Worm (Caenorhabditis elegans) whole organism, mixed stage, embryonic: Measurements from ENCODE around the gene fbxa-36.

Experiments
- M03D4.4 ChIP-seq: sonication (generic microtip); optimal IDR thresholded peaks from 2 replicates; lab custom pipeline; 2017; ENCODE audit warnings: mild to moderate bottlenecking, missing genetic modification characterization, missing compliant biosample characterization
- bed-3 ChIP-seq: fragments of 200-800 bp; sonication (Bioruptor generic); optimal IDR thresholded peaks from 3 replicates; lab custom pipeline; 2018; ENCODE audit warnings: mild to moderate bottlenecking, missing genetic modification characterization, moderate library complexity, missing compliant biosample characterization
- blmp-1 ChIP-seq: fragments of 150-350 bp; optimal IDR thresholded peaks from 2 replicates; lab custom pipeline; 2014; ENCODE audit warnings: missing biosample characterization, missing genetic modification characterization
- ceh-39 ChIP-seq: fragments of 150-350 bp; optimal IDR thresholded peaks from 2 replicates; lab custom pipeline; 2014; ENCODE audit warnings: missing biosample characterization, missing genetic modification characterization
- ceh-43 ChIP-seq: fragments of 200-800 bp; sonication (Bioruptor generic); optimal IDR thresholded peaks from 2 replicates; lab custom pipeline; 2018; ENCODE audit warnings: mild to moderate bottlenecking, missing genetic modification characterization, moderate library complexity, missing compliant biosample characterization
- ceh-83 ChIP-seq: fragments of 200-800 bp; sonication (Bioruptor generic); optimal IDR thresholded peaks from 2 replicates; lab custom pipeline; 2018; ENCODE audit warnings: mild to moderate bottlenecking, missing genetic modification characterization, missing compliant biosample characterization
- ces-1 ChIP-seq: fragments of 150-350 bp; optimal IDR thresholded peaks from 2 replicates; lab custom pipeline; 2014; ENCODE audit warnings: missing biosample characterization, missing genetic modification reagents, missing genetic modification characterization
- cnd-1 ChIP-seq: fragments of 200-800 bp; sonication (Bioruptor generic); optimal IDR thresholded peaks from 2 replicates; lab custom pipeline; 2018; ENCODE audit warnings: mild to moderate bottlenecking, missing genetic modification characterization, missing compliant biosample characterization
- drap-1 ChIP-seq: fragments of 200-800 bp; sonication (Bioruptor generic); optimal IDR thresholded peaks from 3 replicates; lab custom pipeline; 2018; ENCODE audit warnings: mild to moderate bottlenecking, missing genetic modification characterization, missing compliant biosample characterization
- elt-1 ChIP-seq: sonication (generic microtip); optimal IDR thresholded peaks from 2 replicates; lab custom pipeline; 2017; ENCODE audit warnings: missing genetic modification characterization, mild to moderate bottlenecking, missing compliant biosample characterization, antibody characterized with exemption, moderate library complexity, borderline replicate concordance; ENCODE audit not compliant: insufficient read depth
- hlh-1 ChIP-seq: fragments of 150-350 bp; optimal IDR thresholded peaks from 2 replicates; lab custom pipeline; 2014; ENCODE audit warnings: missing biosample characterization, missing genetic modification reagents, missing genetic modification characterization
- lin-13 ChIP-seq: fragments of 150-350 bp; optimal IDR thresholded peaks from 2 replicates; lab custom pipeline; 2014; ENCODE audit warnings: missing biosample characterization, missing genetic modification characterization
- lsy-2 ChIP-seq: fragments of 150-350 bp; optimal IDR thresholded peaks from 2 replicates; lab custom pipeline; 2014; ENCODE audit warnings: missing biosample characterization, missing genetic modification characterization
- mab-5 ChIP-seq: fragments of 150-350 bp; optimal IDR thresholded peaks from 2 replicates; lab custom pipeline; 2014; ENCODE audit warnings: missing biosample characterization, missing genetic modification characterization
- mls-2 ChIP-seq: sonication (generic microtip); optimal IDR thresholded peaks from 2 replicates; lab custom pipeline; 2016; ENCODE audit warnings: mild to moderate bottlenecking, missing genetic modification characterization, moderate library complexity, missing compliant biosample characterization
- nhr-12 ChIP-seq: fragments of 150-350 bp; optimal IDR thresholded peaks from 2 replicates; lab custom pipeline; 2014; ENCODE audit warnings: missing biosample characterization, missing genetic modification characterization
- nhr-237 ChIP-seq: fragments of 150-350 bp; optimal IDR thresholded peaks from 2 replicates; lab custom pipeline; 2014; ENCODE audit warnings: missing biosample characterization, missing genetic modification characterization
- nhr-28 ChIP-seq: fragments of 150-350 bp; optimal IDR thresholded peaks from 2 replicates; lab custom pipeline; 2014; ENCODE audit warnings: missing biosample characterization, missing genetic modification characterization
- pha-4 ChIP-seq: fragments of 150-350 bp; optimal IDR thresholded peaks from 2 replicates; lab custom pipeline; 2018; ENCODE audit warnings: missing biosample characterization, missing genetic modification reagents, missing genetic modification characterization
- sem-2 ChIP-seq: fragments of 200-800 bp; sonication (Bioruptor generic); optimal IDR thresholded peaks from 2 replicates; lab custom pipeline; 2018; ENCODE audit warnings: mild to moderate bottlenecking, missing genetic modification characterization, missing compliant biosample characterization
- snpc-4 ChIP-seq: fragments of 150-350 bp; optimal IDR thresholded peaks from 2 replicates; lab custom pipeline; 2014; ENCODE audit warnings: missing biosample characterization, missing genetic modification characterization
- sptf-1 ChIP-seq: sonication (generic microtip); optimal IDR thresholded peaks from 2 replicates; lab custom pipeline; 2017; ENCODE audit warnings: mild to moderate bottlenecking, missing genetic modification characterization, moderate library complexity, missing compliant biosample characterization
- tbx-8 ChIP-seq: fragments of 200-800 bp; sonication (Bioruptor generic); optimal IDR thresholded peaks from 2 replicates; lab custom pipeline; 2018; ENCODE audit warnings: mild to moderate bottlenecking, missing genetic modification characterization, moderate library complexity, missing compliant biosample characterization
- unc-120 ChIP-seq: sonication (generic microtip); optimal IDR thresholded peaks from 2 replicates; lab custom pipeline; 2017; ENCODE audit warnings: missing genetic modification characterization, missing compliant biosample characterization; ENCODE audit not compliant: poor library complexity, severe bottlenecking
- unc-62 ChIP-seq: fragments of 150-350 bp; optimal IDR thresholded peaks from 2 replicates; lab custom pipeline; 2014; ENCODE audit warnings: missing biosample characterization, missing genetic modification reagents, missing genetic modification characterization
- zip-8 ChIP-seq: fragments of 150-350 bp; optimal IDR thresholded peaks from 2 replicates; lab custom pipeline; 2014; ENCODE audit warnings: missing biosample characterization, missing genetic modification characterization
- ztf-11 ChIP-seq: fragments of 150-350 bp; optimal IDR thresholded peaks from 2 replicates; lab custom pipeline; 2014; ENCODE audit warnings: missing biosample characterization, missing genetic modification characterization

Gene fbxa-36

DNA sequence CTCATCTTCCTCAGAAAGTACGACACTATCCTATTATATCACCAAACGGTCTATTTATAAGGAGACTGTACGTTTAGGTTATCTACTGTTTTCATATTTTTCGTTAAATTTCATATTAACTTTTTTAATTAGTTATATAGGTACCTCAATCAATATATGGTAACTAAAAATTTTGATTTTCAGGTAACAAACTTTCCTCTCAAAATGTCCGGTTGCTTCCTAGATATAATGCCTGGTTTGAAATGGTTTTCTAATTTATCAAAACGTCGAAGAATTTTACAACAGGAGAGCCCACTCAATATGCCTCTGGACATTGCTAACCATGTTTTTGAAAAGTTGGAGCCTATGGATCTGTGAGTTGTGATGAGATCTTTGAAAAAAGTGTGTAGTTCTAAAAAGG, 4.6 kb upstream of the fbxa-36 start, which contains the start of gene fbxa-28:
Gene fbxa-28, plus strand, starts transcription at position 301 of the 400 bp plus-strand sequence.
- no peak for TF ChIP-seq bed-3
- TF ChIP-seq ces-1 = no peak
- TF ChIP-seq mls-2 (tag; lab: Kevin White, UChicago) = no peak

DNA sequence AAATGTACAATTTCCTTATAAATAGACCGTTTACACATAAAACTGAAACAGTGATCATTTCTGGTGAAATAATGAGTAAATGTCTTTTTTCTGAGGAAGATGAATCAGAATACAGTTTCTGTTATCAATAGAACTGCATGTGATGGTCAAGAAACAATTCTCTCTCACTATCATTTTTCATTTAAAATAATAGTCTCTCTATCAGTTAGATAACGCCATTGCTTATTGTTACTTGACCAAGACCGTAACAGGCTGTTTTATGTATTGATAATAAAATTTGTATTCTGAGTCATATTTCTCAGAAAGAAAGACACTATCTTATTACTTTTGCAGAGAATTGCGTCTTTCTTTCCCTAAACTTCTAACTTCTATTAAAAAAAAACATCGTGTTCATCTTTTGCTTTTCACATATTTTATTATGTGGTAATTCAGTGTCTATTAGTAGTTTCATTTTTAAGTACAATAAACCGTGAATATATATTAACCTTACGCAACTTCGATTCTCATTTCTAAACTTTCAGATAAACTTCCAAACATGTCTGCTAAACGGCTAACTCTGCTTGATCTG, 2.2 kb upstream of the fbxa-36 start, which contains the start of gene fbxa-35:
Gene fbxa-35, plus strand, starts transcription at position 518 of the 568 bp plus-strand sequence.
- TF ChIP-seq ceh-43 (GFP tag; lab: Kevin White, UChicago) = no peak
- no peak for TF ChIP-seq lsy-2 (tag; lab: Kevin White, UChicago)
- no peak for TF ChIP-seq blmp-1
- no peak for TF ChIP-seq tbx-8 (GFP tag; lab: Kevin White, UChicago)
- no peak for TF ChIP-seq elt-1 (tag; lab: Kevin White, UChicago)
- no peak for TF ChIP-seq sptf-1 (tag; lab: Kevin White, UChicago)
- TF ChIP-seq pha-4 (tag; lab: Kevin White, UChicago) = no peak
- no peak for TF ChIP-seq sem-2 (GFP tag; lab: Kevin White, UChicago)
- TF ChIP-seq drap-1 = no peak
- TF ChIP-seq, all 35 proteins: peak for 0

DNA sequence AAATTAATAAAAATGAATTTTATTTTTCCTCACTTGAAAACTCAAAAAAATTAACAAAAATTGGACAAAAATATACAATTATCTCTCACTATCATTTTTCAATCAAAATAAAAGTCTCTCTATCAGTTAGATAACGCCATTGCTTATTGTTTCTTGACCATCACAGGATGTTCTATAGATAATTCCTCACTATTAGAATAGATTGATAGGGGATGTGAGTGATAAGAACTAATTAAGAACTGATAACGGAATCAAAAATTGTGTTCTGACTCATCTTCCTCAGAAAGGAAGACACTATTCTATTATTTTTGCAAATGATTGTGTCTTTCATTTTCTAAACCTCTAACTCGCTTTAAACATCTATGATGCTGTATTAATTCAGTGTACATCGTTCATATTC, 3.9 kb downstream of the fbxa-36 start:
- TF ChIP-seq ces-1 = no peak
- no peak for TF ChIP-seq snpc-4 (tag; lab: Kevin White, UChicago)
- no peak for TF ChIP-seq lsy-2 (tag; lab: Kevin White, UChicago)
- no peak for TF ChIP-seq sptf-1 (tag; lab: Kevin White, UChicago)
- TF ChIP-seq nhr-28 = no peak
- no peak for TF ChIP-seq mab-5
- no peak for TF ChIP-seq sem-2 (GFP tag; lab: Kevin White, UChicago)
- no peak for TF ChIP-seq ceh-83 (GFP tag; lab: Kevin White, UChicago)
- TF ChIP-seq elt-1 (tag; lab: Kevin White, UChicago) = no peak
- no peak for TF ChIP-seq tbx-8 (GFP tag; lab: Kevin White, UChicago)
- TF ChIP-seq unc-62 = no peak
- TF ChIP-seq pha-4 (tag; lab: Kevin White, UChicago) = no peak
- no peak for TF ChIP-seq lin-13 (tag; lab: Kevin White, UChicago)
- no peak for TF ChIP-seq zip-8

DNA sequence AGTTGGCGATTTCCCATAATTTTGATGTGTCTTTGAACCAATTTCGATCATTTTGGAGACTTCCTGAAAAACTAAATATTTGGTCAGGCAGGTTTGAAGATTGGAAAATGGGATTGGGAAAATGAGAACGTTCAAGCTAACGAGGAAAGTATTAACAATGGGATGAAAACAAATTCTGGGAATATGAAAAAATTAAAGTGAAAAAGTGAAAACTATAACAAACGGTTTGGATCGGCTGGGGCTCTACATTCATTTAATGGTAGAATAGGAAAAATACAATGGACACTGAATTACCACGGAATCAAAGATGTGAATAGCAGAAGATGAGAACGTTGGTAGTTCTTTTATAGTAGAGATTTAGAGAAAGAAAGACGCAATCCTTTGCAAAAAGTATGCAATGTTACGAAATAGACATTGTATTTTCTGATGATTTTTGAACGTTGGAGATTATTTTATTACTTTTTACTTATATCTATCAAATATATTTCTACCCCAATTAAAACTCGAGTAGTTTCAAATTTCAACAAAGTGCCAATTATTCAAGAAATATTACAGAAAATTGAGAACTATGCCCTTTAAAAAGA, 4.5 kb downstream of the fbxa-36 start, which contains the start of gene fbxa-50:
Gene fbxa-50, minus strand, starts transcription at position 51 of the 584 bp plus-strand sequence.
- TF ChIP-seq nhr-237 (tag; lab: Kevin White, UChicago) (no peak), ces-1 (no peak), ztf-11 (tag; lab: Kevin White, UChicago) (no peak), ceh-39 (tag; lab: Kevin White, UChicago) (no peak), mab-5 (no peak), unc-120 (no peak), hlh-1 (no peak), sem-2 (GFP tag; lab: Kevin White, UChicago) (no peak), drap-1 (no peak), M03D4.4 (tag; lab: Kevin White, UChicago) (no peak), lsy-2 (tag; lab: Kevin White, UChicago) (no peak), nhr-12 (tag; lab: Kevin White, UChicago) (no peak), mls-2 (tag; lab: Kevin White, UChicago) (no peak), elt-1 (tag; lab: Kevin White, UChicago) (no peak), ceh-83 (GFP tag; lab: Kevin White, UChicago) (no peak)

DNA sequence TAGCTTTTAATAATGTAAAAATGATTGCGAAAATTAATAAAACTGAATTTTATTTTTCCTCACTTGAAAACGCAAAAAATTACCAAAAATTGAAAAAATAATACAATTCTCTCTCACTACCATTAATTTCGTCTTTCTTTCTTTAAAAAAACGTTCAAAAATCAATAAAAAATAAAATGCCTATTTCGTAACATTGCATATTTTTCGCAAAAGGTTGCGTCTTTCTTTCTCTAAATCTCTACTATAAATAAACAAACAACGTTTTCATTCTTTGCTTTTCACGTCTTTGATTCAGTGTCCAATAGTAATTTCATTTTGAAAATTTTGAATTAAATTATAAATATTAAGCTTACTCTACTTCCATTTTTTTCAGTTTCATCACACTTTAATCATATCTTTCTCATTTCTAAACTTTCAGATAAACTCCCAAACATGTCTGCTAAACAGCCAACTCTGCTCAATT, 8.4 kb downstream of the fbxa-36 start, which contains the start of gene fbxa-37:
Gene fbxa-37, plus strand, starts transcription at position 413 of the 463 bp plus-strand sequence.
- TF ChIP-seq tbx-8 (GFP tag; lab: Kevin White, UChicago) = no peak

DNA sequence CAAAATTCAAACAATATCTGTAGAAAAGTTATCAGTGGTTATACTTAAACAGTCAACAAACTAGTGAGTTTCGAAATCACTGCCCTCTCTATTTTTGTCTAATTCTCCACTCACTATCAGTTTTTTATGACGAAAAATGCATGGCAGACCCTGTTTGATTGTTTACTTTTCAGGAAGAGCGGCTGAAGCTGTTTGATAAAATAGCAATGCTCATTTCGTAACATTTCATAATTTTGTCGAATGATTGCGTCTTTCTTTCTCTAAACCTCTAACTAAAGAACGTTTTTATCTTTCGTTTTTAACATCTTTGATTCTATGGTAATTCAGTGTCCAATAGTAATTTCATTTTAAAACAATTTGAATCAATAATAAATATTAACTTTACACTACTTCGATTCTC, 13.8 kb downstream of the fbxa-36 start:
- TF ChIP-seq cnd-1 (no peak), elt-1 (tag; lab: Kevin White, UChicago) (no peak)
